Fruit fly (Drosophila melanogaster) whole organism, embryonic: ENCODE results near the gene Agpat1.

Experiments used
- Atf6 ChIP-seq: fragments of 200-800 bp; sonication (Bioruptor generic); IDR thresholded peaks from 2 replicates; pipeline ENCODE4 v1.3.6; 2022; ENCODE audit warnings: missing biosample characterization, missing genetic modification characterization
- Blimp-1 ChIP-seq: fragments of 200-800 bp; sonication (Bioruptor generic); optimal IDR thresholded peaks from 3 replicates; lab custom pipeline; 2018; ENCODE audit warnings: missing biosample characterization, missing genetic modification characterization, mild to moderate bottlenecking, moderate library complexity, missing genetic modification reagents
- CG10462 ChIP-seq: fragments of 200-800 bp; sonication (Bioruptor generic); optimal IDR thresholded peaks from 2 replicates; lab custom pipeline; 2016; ENCODE audit warnings: missing biosample characterization, missing genetic modification characterization
- CG11093 ChIP-seq: fragments of 200-800 bp; sonication (Bioruptor generic); IDR thresholded peaks from 3 replicates; pipeline ENCODE4 v1.3.6; 2022; ENCODE audit warnings: missing biosample characterization, missing genetic modification characterization
- CG12299 ChIP-seq: fragments of 200-800 bp; sonication (Bioruptor generic); optimal IDR thresholded peaks from 2 replicates; lab custom pipeline; 2018; ENCODE audit warnings: missing biosample characterization, mild to moderate bottlenecking, missing genetic modification characterization
- CG14441 ChIP-seq: fragments of 200-800 bp; sonication (Bioruptor generic); IDR thresholded peaks from 2 replicates; pipeline ENCODE4 v1.3.6; 2022; ENCODE audit warnings: missing biosample characterization, missing genetic modification characterization
- CG14667 ChIP-seq: fragments of 200-800 bp; sonication (Bioruptor generic); IDR thresholded peaks from 2 replicates; pipeline ENCODE4 v1.3.6; 2022; ENCODE audit warnings: missing biosample characterization, missing genetic modification characterization
- CG14710 ChIP-seq: fragments of 200-800 bp; sonication (Bioruptor generic); optimal IDR thresholded peaks from 3 replicates; lab custom pipeline; 2019; ENCODE audit warnings: missing biosample characterization, mild to moderate bottlenecking, missing genetic modification characterization, moderate library complexity
- CG15269 ChIP-seq: fragments of 200-800 bp; sonication (Bioruptor generic); optimal IDR thresholded peaks from 2 replicates; lab custom pipeline; 2018; ENCODE audit warnings: missing biosample characterization, mild to moderate bottlenecking, missing genetic modification characterization, moderate library complexity
- CG15479 ChIP-seq: fragments of 200-800 bp; sonication (Bioruptor generic); optimal IDR thresholded peaks from 3 replicates; lab custom pipeline; 2019; ENCODE audit warnings: missing biosample characterization, mild to moderate bottlenecking, missing genetic modification characterization, moderate library complexity
- CG16813 ChIP-seq: fragments of 200-800 bp; sonication (Bioruptor generic); IDR thresholded peaks from 3 replicates; pipeline ENCODE4 v1.3.6; 2022; ENCODE audit warnings: missing biosample characterization, missing genetic modification characterization; ENCODE audit not compliant: partially characterized antibody
- CG17186 ChIP-seq: fragments of 200-800 bp; sonication (Bioruptor generic); optimal IDR thresholded peaks from 3 replicates; lab custom pipeline; 2017; ENCODE audit warnings: missing biosample characterization, missing genetic modification reagents, missing genetic modification characterization
- CG30403 ChIP-seq: fragments of 200-800 bp; sonication (Bioruptor generic); optimal IDR thresholded peaks from 3 replicates; lab custom pipeline; 2016; ENCODE audit warnings: missing biosample characterization, missing genetic modification characterization
- CG31224 ChIP-seq: fragments of 200-800 bp; sonication (Bioruptor generic); IDR thresholded peaks from 2 replicates; pipeline ENCODE4 v1.3.6; 2022; ENCODE audit warnings: missing biosample characterization, missing genetic modification characterization
- CG31365 ChIP-seq: fragments of 200-800 bp; sonication (Bioruptor generic); optimal IDR thresholded peaks from 2 replicates; lab custom pipeline; 2018; ENCODE audit warnings: missing biosample characterization, mild to moderate bottlenecking, missing genetic modification characterization
- CG32767 ChIP-seq: fragments of 200-800 bp; sonication (Bioruptor generic); IDR thresholded peaks from 2 replicates; pipeline ENCODE4 v1.3.6; 2022; ENCODE audit warnings: missing biosample characterization, missing genetic modification characterization
- CG3726 ChIP-seq: fragments of 200-800 bp; sonication (Bioruptor generic); IDR thresholded peaks from 3 replicates; pipeline ENCODE4, ENCODE4 v1.3.6; 2022; ENCODE audit warnings: missing biosample characterization, missing genetic modification characterization
- CG3838 ChIP-seq: fragments of 200-800 bp; sonication (Bioruptor generic); optimal IDR thresholded peaks from 3 replicates; lab custom pipeline; 2016; ENCODE audit warnings: missing biosample characterization, missing genetic modification characterization
- CG4328 ChIP-seq: fragments of 200-800 bp; sonication (Bioruptor generic); optimal IDR thresholded peaks from 3 replicates; lab custom pipeline; 2017; ENCODE audit warnings: missing biosample characterization, missing genetic modification reagents, missing genetic modification characterization
- CG4617 ChIP-seq: fragments of 200-800 bp; sonication (Bioruptor generic); optimal IDR thresholded peaks from 3 replicates; lab custom pipeline; 2016; ENCODE audit warnings: missing biosample characterization, missing genetic modification characterization, borderline replicate concordance
- CG5953 ChIP-seq: fragments of 200-800 bp; sonication (Bioruptor generic); IDR thresholded peaks from 2 replicates; pipeline ENCODE4 v1.3.6; 2022; ENCODE audit warnings: missing biosample characterization, missing genetic modification characterization
- CG6175 ChIP-seq: fragments of 200-800 bp; sonication (Bioruptor generic); IDR thresholded peaks from 3 replicates; pipeline ENCODE4 v1.3.6; 2022; ENCODE audit warnings: missing biosample characterization, missing genetic modification characterization
- CG6654 ChIP-seq: fragments of 200-800 bp; sonication (Bioruptor generic); optimal IDR thresholded peaks from 2 replicates; lab custom pipeline; 2017; ENCODE audit warnings: missing biosample characterization, mild to moderate bottlenecking, missing genetic modification characterization
- CG8765 ChIP-seq: fragments of 200-800 bp; sonication (Bioruptor generic); IDR thresholded peaks from 2 replicates; pipeline ENCODE4 v1.3.6; 2022; ENCODE audit warnings: missing biosample characterization, missing genetic modification characterization
- CG8924 ChIP-seq: fragments of 200-800 bp; optimal IDR thresholded peaks from 3 replicates; lab custom pipeline; 2019; ENCODE audit warnings: missing biosample characterization, mild to moderate bottlenecking, missing genetic modification characterization, moderate library complexity
- CG9609 ChIP-seq: fragments of 200-800 bp; sonication (Bioruptor generic); optimal IDR thresholded peaks from 3 replicates; lab custom pipeline; 2016; ENCODE audit warnings: missing biosample characterization, missing genetic modification characterization
- CG9932 ChIP-seq: fragments of 200-800 bp; sonication (Bioruptor generic); IDR thresholded peaks from 2 replicates; pipeline ENCODE4 v1.3.6; 2022; ENCODE audit warnings: missing biosample characterization, missing genetic modification characterization
- Chrac-16 ChIP-seq: fragments of 200-800 bp; sonication (Bioruptor generic); optimal IDR thresholded peaks from 3 replicates; lab custom pipeline; 2016; ENCODE audit warnings: missing biosample characterization, missing genetic modification characterization
- CoRest ChIP-seq: fragments of 200-800 bp; sonication (Bioruptor generic); optimal IDR thresholded peaks from 3 replicates; lab custom pipeline; 2018; ENCODE audit warnings: missing biosample characterization, mild to moderate bottlenecking, missing genetic modification characterization, moderate library complexity
- Fer3 ChIP-seq: fragments of 200-800 bp; sonication (Bioruptor generic); optimal IDR thresholded peaks from 2 replicates; lab custom pipeline; 2018; ENCODE audit warnings: missing biosample characterization, mild to moderate bottlenecking, missing genetic modification characterization, moderate library complexity
- HLH4C ChIP-seq: fragments of 200-800 bp; sonication (Bioruptor generic); IDR thresholded peaks from 3 replicates; pipeline ENCODE4 v1.3.6; 2022; ENCODE audit warnings: missing biosample characterization, missing genetic modification characterization; ENCODE audit not compliant: partially characterized antibody
- HLHmδ ChIP-seq: fragments of 200-800 bp; sonication (Bioruptor generic); optimal IDR thresholded peaks from 2 replicates; lab custom pipeline; 2018; ENCODE audit warnings: missing biosample characterization, mild to moderate bottlenecking, missing genetic modification characterization, moderate library complexity
- Hey ChIP-seq: fragments of 200-800 bp; sonication (Bioruptor generic); optimal IDR thresholded peaks from 3 replicates; lab custom pipeline; 2018; ENCODE audit warnings: missing biosample characterization, mild to moderate bottlenecking, missing genetic modification characterization
- Hsf ChIP-seq: fragments of 200-800 bp; sonication (Bioruptor generic); optimal IDR thresholded peaks from 3 replicates; lab custom pipeline; 2016; ENCODE audit warnings: missing biosample characterization, missing genetic modification characterization
- MESR4 ChIP-seq: fragments of 200-800 bp; sonication (Bioruptor generic); optimal IDR thresholded peaks from 2 replicates; lab custom pipeline; 2018; ENCODE audit warnings: missing biosample characterization, mild to moderate bottlenecking, missing genetic modification characterization, moderate library complexity
- MTF-1 ChIP-seq: fragments of 200-800 bp; sonication (Bioruptor generic); optimal IDR thresholded peaks from 2 replicates; lab custom pipeline; 2018; ENCODE audit warnings: missing biosample characterization, mild to moderate bottlenecking, missing genetic modification characterization, borderline replicate concordance
- Nf-YA ChIP-seq: fragments of 200-800 bp; sonication (Bioruptor generic); IDR thresholded peaks from 2 replicates; pipeline ENCODE4 v1.3.6; 2022; ENCODE audit warnings: missing biosample characterization, missing genetic modification characterization
- Xbp1 ChIP-seq: fragments of 200-800 bp; sonication (Bioruptor generic); optimal IDR thresholded peaks from 3 replicates; lab custom pipeline; 2016; ENCODE audit warnings: missing biosample characterization, mild to moderate bottlenecking, missing genetic modification characterization
- al ChIP-seq: fragments of 200-800 bp; sonication (Bioruptor generic); IDR thresholded peaks from 2 replicates; pipeline ENCODE4 v1.3.6; 2022; ENCODE audit warnings: missing biosample characterization, missing genetic modification characterization
- aop ChIP-seq: fragments of 200-800 bp; sonication (Bioruptor generic); IDR thresholded peaks from 2 replicates; pipeline ENCODE4 v1.3.6; 2022; ENCODE audit warnings: missing biosample characterization, missing genetic modification characterization
- dan ChIP-seq: fragments of 200-800 bp; sonication (Bioruptor generic); IDR thresholded peaks from 2 replicates; pipeline ENCODE4 v1.3.6; 2022; ENCODE audit warnings: missing biosample characterization, missing genetic modification characterization
- dm ChIP-seq: fragments of 200-800 bp; sonication (Bioruptor generic); optimal IDR thresholded peaks from 3 replicates; lab custom pipeline; 2016; ENCODE audit warnings: missing biosample characterization, missing genetic modification characterization
- ewg ChIP-seq: fragments of 200-800 bp; sonication (Bioruptor generic); optimal IDR thresholded peaks from 3 replicates; lab custom pipeline; 2017; ENCODE audit warnings: mild to moderate bottlenecking, missing biosample characterization, missing genetic modification reagents, missing genetic modification characterization
- fu2 ChIP-seq: fragments of 200-800 bp; sonication (Bioruptor generic); optimal IDR thresholded peaks from 2 replicates; lab custom pipeline; 2016; ENCODE audit warnings: missing biosample characterization, missing genetic modification characterization
- insv ChIP-seq, 2 experiments: fragments of 200-800 bp; sonication (Bioruptor generic); optimal IDR thresholded peaks; 3 replicates each; lab custom pipeline; 2016 to 2018; ENCODE audit warnings: missing biosample characterization in 2 of 2, missing genetic modification characterization in 2 of 2
- luna ChIP-seq: fragments of 200-800 bp; sonication (Bioruptor generic); optimal IDR thresholded peaks from 2 replicates; lab custom pipeline; 2016; ENCODE audit warnings: missing biosample characterization, missing genetic modification characterization
- mam ChIP-seq: fragments of 200-800 bp; sonication (Bioruptor generic); optimal IDR thresholded peaks from 3 replicates; lab custom pipeline; 2016; ENCODE audit warnings: missing biosample characterization, missing genetic modification characterization
- pnt ChIP-seq: fragments of 200-800 bp; sonication (Bioruptor generic); optimal IDR thresholded peaks from 3 replicates; lab custom pipeline; 2016; ENCODE audit warnings: missing biosample characterization, missing genetic modification characterization
- pros ChIP-seq: fragments of 200-800 bp; sonication (Bioruptor generic); optimal IDR thresholded peaks from 3 replicates; lab custom pipeline; 2019; ENCODE audit warnings: missing biosample characterization, mild to moderate bottlenecking, missing genetic modification characterization, moderate library complexity
- shn ChIP-seq: fragments of 200-800 bp; sonication (Bioruptor generic); optimal IDR thresholded peaks from 3 replicates; lab custom pipeline; 2016; ENCODE audit warnings: missing biosample characterization, missing genetic modification characterization
- toy ChIP-seq: fragments of 200-800 bp; sonication (Bioruptor generic); IDR thresholded peaks from 2 replicates; pipeline ENCODE4 v1.3.6; 2022; ENCODE audit warnings: missing biosample characterization, missing genetic modification characterization

Gene Agpat1

DNA sequence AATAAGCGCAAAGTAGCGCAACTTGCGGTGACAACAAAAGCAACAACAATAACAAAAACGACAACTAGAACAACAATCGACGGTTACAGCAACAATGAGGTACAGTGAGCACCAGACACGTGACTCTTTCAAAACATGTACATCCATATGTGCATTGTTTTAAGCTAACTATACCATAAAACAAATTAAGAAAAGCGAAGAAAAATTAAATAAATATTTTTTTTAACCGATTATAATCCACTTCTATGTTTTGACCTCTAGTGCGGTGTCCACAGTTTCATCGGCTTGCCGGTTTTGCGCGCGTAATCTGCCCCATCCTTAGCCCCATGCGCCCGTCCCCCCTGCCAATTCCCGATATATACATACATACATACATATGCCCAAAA is 10.7 kb upstream of the Agpat1 start:
- TF ChIP-seq CG14667 (GFP tag; lab: Robert Waterston, UW): peak; percentile 95
- peak; percentile 87 for TF ChIP-seq toy (GFP tag; lab: Robert Waterston, UW)
- peak; percentile 97 for TF ChIP-seq al (GFP tag; lab: Robert Waterston, UW)
- TF ChIP-seq aop: peak; percentile 67; the same call in 1 of the 2 replicates
- peak; percentile 75 for TF ChIP-seq pnt (GFP tag; lab: Kevin White, UChicago)
- TF ChIP-seq CG5953 (GFP tag; lab: Robert Waterston, UW): peak; percentile 84
- peak; percentile 74 for TF ChIP-seq dm (GFP tag; lab: Kevin White, UChicago)
- peak; percentile 82 for TF ChIP-seq CG10462 (GFP tag; lab: Kevin White, UChicago)
- peak; percentile 84 for TF ChIP-seq mam
- peak; percentile 79 for TF ChIP-seq CG9609 (GFP tag; lab: Kevin White, UChicago)
- TF ChIP-seq Fer3 (tag; lab: Kevin White, UChicago): peak; percentile 95
- peak; percentile 98 for TF ChIP-seq CG9932 (GFP tag; lab: Robert Waterston, UW)
- peak; percentile 77 for TF ChIP-seq shn (GFP tag; lab: Kevin White, UChicago)
- no peak for TF ChIP-seq HLHmδ (GFP tag; lab: Kevin White, UChicago)
- TF ChIP-seq CG30403 (GFP tag; lab: Kevin White, UChicago): peak; percentile 93
- TF ChIP-seq CG32767: peak; percentile 94
- peak; percentile 97 for TF ChIP-seq CG14441 (GFP tag; lab: Robert Waterston, UW)
- peak; percentile 89 for TF ChIP-seq Hsf
- TF ChIP-seq CG15269 (tag; lab: Kevin White, UChicago): peak; percentile 93
- TF ChIP-seq HLH4C (GFP tag; lab: Robert Waterston, UW): no peak
- TF ChIP-seq CG4328 (GFP tag; lab: Kevin White, UChicago): peak; percentile 11
- peak; percentile 94 for TF ChIP-seq CG6175 (GFP tag; lab: Robert Waterston, UW)
- TF ChIP-seq CG11093 (GFP tag; lab: Robert Waterston, UW): peak; percentile 91
- peak; percentile 91 for TF ChIP-seq CoRest
- TF ChIP-seq CG31365 (tag; lab: Kevin White, UChicago): peak; percentile 72
- TF ChIP-seq luna (GFP tag; lab: Kevin White, UChicago): no peak
- peak; percentile 91 for TF ChIP-seq Xbp1 (GFP tag; lab: Kevin White, UChicago)
- peak; percentile 22 for TF ChIP-seq Hey (tag; lab: Kevin White, UChicago)
- peak; percentile 89 for TF ChIP-seq CG8924 (tag; lab: Kevin White, UChicago)
- TF ChIP-seq CG6654: peak; percentile 76
- TF ChIP-seq CG31224: peak; percentile 92
- peak; percentile 82 for TF ChIP-seq CG12299
- TF ChIP-seq CG8765 (GFP tag; lab: Robert Waterston, UW): peak; percentile 91; the same call in 1 of the 2 replicates
- peak in 1 of 2 experiments; percentile 2 for TF ChIP-seq insv (GFP tag; optimal IDR thresholded peaks at IDR 0.05; lab: Kevin White, UChicago)
- TF ChIP-seq CG3838 (GFP tag; lab: Kevin White, UChicago): peak; percentile 22
- peak; percentile 82 for TF ChIP-seq fu2
- peak; percentile 77 for TF ChIP-seq Blimp-1
- peak; percentile 96 for TF ChIP-seq Atf6
- no peak for TF ChIP-seq CG15479 (GFP tag; lab: Kevin White, UChicago)
- TF ChIP-seq Nf-YA: peak; percentile 92
- TF ChIP-seq CG3726 (GFP tag; lab: Robert Waterston, UW): peak; percentile 92
- TF ChIP-seq pros (GFP tag; lab: Kevin White, UChicago): no peak
- peak; percentile 78 for TF ChIP-seq dan (GFP tag; lab: Robert Waterston, UW)
- peak; percentile 68 for TF ChIP-seq CG4617 (GFP tag; lab: Kevin White, UChicago)
- peak; percentile 56 for TF ChIP-seq CG14710 (tag; lab: Kevin White, UChicago)
- TF ChIP-seq MESR4 (GFP tag; lab: Kevin White, UChicago): no peak
- peak; percentile 89 for TF ChIP-seq Chrac-16
- peak; percentile 78 for TF ChIP-seq MTF-1 (GFP tag; lab: Kevin White, UChicago)
- TF ChIP-seq CG17186 (GFP tag; lab: Kevin White, UChicago): peak; percentile 47
- TF ChIP-seq ewg: peak; percentile 76
- TF ChIP-seq CG16813 (GFP tag; lab: Robert Waterston, UW): no peak
